Worm (Caenorhabditis elegans): ENCODE results near the gene trpp-9.

ce11 chrX:11605766-11606490 is 42.2 kb downstream of the trpp-9 start:
- TF ChIP-seq W03F9.2 (tag; optimal IDR thresholded peaks at IDR 0.05) (peak; percentile 75), dao-5 (tag; optimal IDR thresholded peaks at IDR 0.05) (no peak)
